Worm (Caenorhabditis elegans) whole organism, late embryonic: ENCODE data around the gene rpap-2.

Experiments used
- C08G9.2 ChIP-seq: sonication (generic microtip); optimal IDR thresholded peaks from 2 replicates; lab custom pipeline; 2016; ENCODE audit warnings: mild to moderate bottlenecking, missing genetic modification characterization, moderate library complexity, missing compliant biosample characterization
- F13H6.1 ChIP-seq: sonication (generic microtip); optimal IDR thresholded peaks from 2 replicates; lab custom pipeline; 2016; ENCODE audit warnings: missing genetic modification characterization, missing compliant biosample characterization
- K02D7.2 ChIP-seq: sonication (generic microtip); optimal IDR thresholded peaks from 2 replicates; lab custom pipeline; 2017; ENCODE audit warnings: mild to moderate bottlenecking, missing genetic modification characterization, missing compliant biosample characterization
- K09A11.1 ChIP-seq: sonication (generic microtip); optimal IDR thresholded peaks from 2 replicates; lab custom pipeline; 2017; ENCODE audit warnings: antibody characterized with exemption, mild to moderate bottlenecking, missing genetic modification characterization, missing compliant biosample characterization; ENCODE audit not compliant: insufficient read depth
- ama-1 ChIP-seq: fragments of 150-350 bp; optimal IDR thresholded peaks from 2 replicates; lab custom pipeline; 2014
- ceh-14 ChIP-seq: sonication (generic microtip); optimal IDR thresholded peaks from 2 replicates; lab custom pipeline; 2016; ENCODE audit warnings: missing genotype, missing genetic modification characterization, missing compliant biosample characterization
- ceh-18 ChIP-seq: sonication (generic microtip); optimal IDR thresholded peaks from 2 replicates; lab custom pipeline; 2016; ENCODE audit warnings: missing genetic modification characterization, missing compliant biosample characterization
- ceh-19 ChIP-seq: fragments of 200-800 bp; sonication (Bioruptor generic); optimal IDR thresholded peaks from 2 replicates; lab custom pipeline; 2018; ENCODE audit warnings: mild to moderate bottlenecking, missing genetic modification characterization, missing compliant biosample characterization
- ceh-22 ChIP-seq: sonication (generic microtip); optimal IDR thresholded peaks from 2 replicates; lab custom pipeline; 2017; ENCODE audit warnings: missing biosample characterization, missing genetic modification characterization
- ceh-31 ChIP-seq: sonication (generic microtip); optimal IDR thresholded peaks from 2 replicates; lab custom pipeline; 2016; ENCODE audit warnings: missing genetic modification characterization, missing compliant biosample characterization
- ceh-34 ChIP-seq: sonication (generic microtip); optimal IDR thresholded peaks from 2 replicates; lab custom pipeline; 2016; ENCODE audit warnings: mild to moderate bottlenecking, missing genetic modification characterization, missing compliant biosample characterization
- ceh-48 ChIP-seq: sonication (generic microtip); optimal IDR thresholded peaks from 2 replicates; lab custom pipeline; 2016; ENCODE audit warnings: missing genetic modification characterization, inconsistent platforms, missing compliant biosample characterization
- ceh-6 ChIP-seq: fragments of 200-800 bp; sonication (Bioruptor generic); optimal IDR thresholded peaks from 2 replicates; lab custom pipeline; 2018; ENCODE audit warnings: mild to moderate bottlenecking, missing genetic modification characterization, missing compliant biosample characterization
- ceh-9 ChIP-seq: sonication (generic microtip); optimal IDR thresholded peaks from 2 replicates; lab custom pipeline; 2016; ENCODE audit warnings: mild to moderate bottlenecking, missing genetic modification characterization, inconsistent platforms, missing compliant biosample characterization
- che-1 ChIP-seq: sonication (generic microtip); optimal IDR thresholded peaks from 2 replicates; lab custom pipeline; 2016; ENCODE audit warnings: mild to moderate bottlenecking, missing genetic modification characterization, missing compliant biosample characterization
- dmd-4 ChIP-seq: sonication (generic microtip); optimal IDR thresholded peaks from 2 replicates; lab custom pipeline; 2016; ENCODE audit warnings: borderline replicate concordance, missing genetic modification characterization, missing compliant biosample characterization
- elt-2 ChIP-seq: sonication (generic microtip); optimal IDR thresholded peaks from 2 replicates; lab custom pipeline; 2016; ENCODE audit warnings: missing genetic modification reagents, missing genetic modification characterization, missing compliant biosample characterization
- elt-4 ChIP-seq: sonication (generic microtip); optimal IDR thresholded peaks from 2 replicates; lab custom pipeline; 2016; ENCODE audit warnings: missing genetic modification characterization, missing compliant biosample characterization
- ets-4 ChIP-seq: sonication (generic microtip); optimal IDR thresholded peaks from 2 replicates; lab custom pipeline; 2016; ENCODE audit warnings: missing genetic modification characterization, missing compliant biosample characterization
- fax-1 ChIP-seq: sonication (generic microtip); optimal IDR thresholded peaks from 2 replicates; lab custom pipeline; 2016; ENCODE audit warnings: missing genotype, missing genetic modification characterization, missing compliant biosample characterization
- fkh-10 ChIP-seq: fragments of 150-350 bp; optimal IDR thresholded peaks from 2 replicates; lab custom pipeline; 2014; ENCODE audit warnings: missing biosample characterization, missing genetic modification reagents, missing genetic modification characterization
- gmeb-2 ChIP-seq: sonication (generic microtip); optimal IDR thresholded peaks from 2 replicates; lab custom pipeline; 2016; ENCODE audit warnings: missing genetic modification characterization, inconsistent platforms, missing compliant biosample characterization
- hlh-13 ChIP-seq: fragments of 200-800 bp; sonication (Bioruptor generic); optimal IDR thresholded peaks from 2 replicates; lab custom pipeline; 2018; ENCODE audit warnings: mild to moderate bottlenecking, missing genetic modification characterization, missing compliant biosample characterization
- hlh-15 ChIP-seq: sonication (generic microtip); optimal IDR thresholded peaks from 2 replicates; lab custom pipeline; 2016; ENCODE audit warnings: missing genetic modification characterization, missing compliant biosample characterization
- hlh-30 ChIP-seq: sonication (generic microtip); optimal IDR thresholded peaks from 2 replicates; lab custom pipeline; 2017; ENCODE audit warnings: antibody characterized with exemption, missing genetic modification characterization, missing compliant biosample characterization; ENCODE audit not compliant: insufficient read depth
- hlh-8 ChIP-seq: sonication (generic microtip); optimal IDR thresholded peaks from 2 replicates; lab custom pipeline; 2016; ENCODE audit warnings: missing genotype, missing genetic modification characterization, missing compliant biosample characterization
- lin-11 ChIP-seq: fragments of 200-800 bp; sonication (Bioruptor generic); optimal IDR thresholded peaks from 2 replicates; lab custom pipeline; 2018; ENCODE audit warnings: mild to moderate bottlenecking, missing genetic modification characterization, missing compliant biosample characterization
- mec-3 ChIP-seq: sonication (generic microtip); optimal IDR thresholded peaks from 2 replicates; lab custom pipeline; 2016; ENCODE audit warnings: borderline replicate concordance, missing genetic modification characterization, missing compliant biosample characterization
- nhr-11 ChIP-seq: fragments of 150-350 bp; optimal IDR thresholded peaks from 2 replicates; lab custom pipeline; 2014; ENCODE audit warnings: missing biosample characterization, missing genetic modification characterization
- nhr-232 ChIP-seq: sonication (generic microtip); optimal IDR thresholded peaks from 2 replicates; lab custom pipeline; 2016; ENCODE audit warnings: missing genetic modification characterization, missing compliant biosample characterization
- pat-9 ChIP-seq: fragments of 200-800 bp; sonication (Bioruptor generic); optimal IDR thresholded peaks from 2 replicates; lab custom pipeline; 2018; ENCODE audit warnings: mild to moderate bottlenecking, missing genetic modification characterization, moderate library complexity, missing compliant biosample characterization
- pax-1 ChIP-seq: fragments of 150-350 bp; optimal IDR thresholded peaks from 2 replicates; lab custom pipeline; 2014; ENCODE audit warnings: missing biosample characterization, missing genetic modification characterization
- pha-2 ChIP-seq: sonication (generic microtip); optimal IDR thresholded peaks from 2 replicates; lab custom pipeline; 2017; ENCODE audit warnings: mild to moderate bottlenecking, missing genetic modification characterization, missing compliant biosample characterization
- pha-4 ChIP-seq: fragments of 150-350 bp; optimal IDR thresholded peaks from 2 replicates; lab custom pipeline; 2018; ENCODE audit warnings: missing biosample characterization, missing genetic modification reagents, missing genetic modification characterization
- pros-1 ChIP-seq: fragments of 150-350 bp; optimal IDR thresholded peaks from 2 replicates; lab custom pipeline; 2014; ENCODE audit warnings: missing biosample characterization, missing genetic modification reagents, missing genetic modification characterization
- ref-2 ChIP-seq: sonication (generic microtip); optimal IDR thresholded peaks from 2 replicates; lab custom pipeline; 2016; ENCODE audit warnings: missing genetic modification characterization, missing compliant biosample characterization
- rnt-1 ChIP-seq: sonication (generic microtip); optimal IDR thresholded peaks from 2 replicates; lab custom pipeline; 2016; ENCODE audit warnings: missing genetic modification characterization, missing compliant biosample characterization
- sdc-2 ChIP-seq: sonication (generic microtip); optimal IDR thresholded peaks from 2 replicates; lab custom pipeline; 2016; ENCODE audit warnings: missing genotype, missing genetic modification characterization, missing compliant biosample characterization
- tbx-2 ChIP-seq: sonication (generic microtip); optimal IDR thresholded peaks from 2 replicates; lab custom pipeline; 2016; ENCODE audit warnings: missing genetic modification characterization, missing compliant biosample characterization
- unc-3 ChIP-seq, 2 experiments: fragments of 200-800 bp in 1 of 2; sonication (Bioruptor generic) in 1 of 2; sonication (generic microtip) in 1 of 2; conservative IDR thresholded peaks in 1 of 2; optimal IDR thresholded peaks in 1 of 2; 2 replicates each; pipeline versions ENCODE4 v1.3.6 to Lab custom; 2016 to 2022; ENCODE audit warnings: missing compliant biosample characterization in 2 of 2, missing genetic modification characterization in 2 of 2, missing genetic modification reagents in 1 of 2
- unc-86 ChIP-seq: sonication (generic microtip); optimal IDR thresholded peaks from 2 replicates; lab custom pipeline; 2016; ENCODE audit warnings: missing genetic modification characterization, missing compliant biosample characterization
- zip-5 ChIP-seq: sonication (generic microtip); optimal IDR thresholded peaks from 2 replicates; lab custom pipeline; 2016; ENCODE audit warnings: missing genetic modification characterization, missing compliant biosample characterization
- ztf-16 ChIP-seq: sonication (generic microtip); optimal IDR thresholded peaks from 2 replicates; lab custom pipeline; 2017; ENCODE audit warnings: missing genetic modification characterization, missing compliant biosample characterization

Gene rpap-2

DNA sequence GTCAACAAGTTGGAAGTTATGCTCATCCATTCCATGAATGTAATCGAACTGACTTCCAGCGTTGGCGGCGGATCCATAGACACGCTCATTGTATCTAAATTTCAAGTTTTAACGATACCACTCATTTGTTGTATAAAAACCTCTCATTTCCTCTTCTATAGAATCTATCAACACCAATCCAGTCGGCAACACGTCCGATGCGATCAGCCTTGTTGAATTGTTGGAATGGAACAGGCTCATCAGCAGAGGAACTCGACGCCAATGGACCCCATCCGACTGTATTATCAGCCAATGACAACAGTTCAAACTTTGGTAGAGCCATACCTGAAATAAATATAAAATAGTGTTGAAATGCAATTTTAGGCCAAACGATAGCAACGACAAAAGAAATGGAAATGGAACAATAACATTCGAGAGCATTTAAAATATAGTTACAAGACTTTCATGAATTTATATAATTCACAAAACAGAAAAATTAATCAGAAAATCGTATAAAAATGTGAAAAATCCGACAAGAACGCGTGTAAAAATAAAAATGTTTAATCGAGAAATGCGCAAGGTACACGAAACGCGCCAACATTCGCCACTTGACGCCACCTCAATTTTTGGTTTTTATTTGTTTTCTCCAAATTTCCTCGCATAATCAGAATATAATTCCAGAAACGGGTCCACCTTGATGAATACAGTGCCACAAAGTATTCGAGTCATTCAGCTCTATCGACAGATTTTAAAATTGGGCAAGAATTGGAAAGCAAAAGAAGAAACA lies 3.7 kb downstream of the rpap-2 start, which contains the start of the genes eif-3.D and R08D7.4 (continued):
- TF ChIP-seq mec-3, result no peak
- TF ChIP-seq ceh-18 (tag; lab: Kevin White, UChicago), result peak; percentile 19
- TF ChIP-seq dmd-4, result no peak
- TF ChIP-seq hlh-8 (tag; lab: Kevin White, UChicago), result no peak
- no peak for TF ChIP-seq ceh-48 (tag; lab: Kevin White, UChicago)
- TF ChIP-seq hlh-30 (tag; lab: Kevin White, UChicago), result no peak
- TF ChIP-seq ceh-19 (GFP tag; lab: Kevin White, UChicago), result peak; percentile 14
- TF ChIP-seq tbx-2 (tag; lab: Kevin White, UChicago), result peak; percentile 54
- TF ChIP-seq ets-4 (tag; lab: Kevin White, UChicago), result peak; percentile 29
- TF ChIP-seq elt-4 (tag; lab: Kevin White, UChicago), result no peak
- TF ChIP-seq pha-2 (tag; lab: Kevin White, UChicago), result no peak
- no peak for TF ChIP-seq pha-4 (tag; lab: Kevin White, UChicago)
- TF ChIP-seq zip-5 (tag; lab: Kevin White, UChicago), result no peak
- peak; percentile 58 for TF ChIP-seq ceh-14
- peak; percentile 42 for TF ChIP-seq gmeb-2 (tag; lab: Kevin White, UChicago)
- no peak for TF ChIP-seq rnt-1
- no peak for TF ChIP-seq pax-1 (tag; lab: Kevin White, UChicago)
- TF ChIP-seq lin-11 (tag; lab: Kevin White, UChicago), result peak; percentile 49
- TF ChIP-seq ama-1 (lab: Kevin White, UChicago), result no peak
- no peak for TF ChIP-seq nhr-11 (tag; lab: Kevin White, UChicago)
- no peak for TF ChIP-seq sdc-2
- no peak for TF ChIP-seq ref-2 (tag; lab: Kevin White, UChicago)
- TF ChIP-seq ceh-34 (tag; lab: Kevin White, UChicago), result peak; percentile 45
- TF ChIP-seq K02D7.2, result no peak
- TF ChIP-seq F13H6.1, result peak; percentile 35
- peak; percentile 46 for TF ChIP-seq ceh-31 (tag; lab: Kevin White, UChicago)
- TF ChIP-seq che-1, result peak; percentile 34
- TF ChIP-seq unc-86 (tag; lab: Kevin White, UChicago), result no peak
- TF ChIP-seq ztf-16 (tag; lab: Kevin White, UChicago), result no peak
- TF ChIP-seq ceh-22 (tag; lab: Kevin White, UChicago), result no peak
- no peak for TF ChIP-seq K09A11.1 (tag; lab: Kevin White, UChicago)
- TF ChIP-seq C08G9.2 (tag; lab: Kevin White, UChicago), result no peak
- TF ChIP-seq fkh-10 (GFP tag; lab: Kevin White, UChicago), result no peak
- no peak for TF ChIP-seq ceh-9
- TF ChIP-seq pat-9 (tag; lab: Kevin White, UChicago), result peak; percentile 26
- TF ChIP-seq elt-2 (tag; lab: Kevin White, UChicago), result no peak
- TF ChIP-seq pros-1 (tag; lab: Kevin White, UChicago), result no peak
- TF ChIP-seq unc-3 (GFP tag; conservative IDR thresholded peaks at IDR 0.05; lab: Robert Waterston, UW), result no peak
- TF ChIP-seq unc-3 (tag; optimal IDR thresholded peaks at IDR 0.05; lab: Kevin White, UChicago), result peak; percentile 3
- peak; percentile 57 for TF ChIP-seq hlh-15 (tag; lab: Kevin White, UChicago)
- TF ChIP-seq, all 69 proteins: peak for 24

DNA sequence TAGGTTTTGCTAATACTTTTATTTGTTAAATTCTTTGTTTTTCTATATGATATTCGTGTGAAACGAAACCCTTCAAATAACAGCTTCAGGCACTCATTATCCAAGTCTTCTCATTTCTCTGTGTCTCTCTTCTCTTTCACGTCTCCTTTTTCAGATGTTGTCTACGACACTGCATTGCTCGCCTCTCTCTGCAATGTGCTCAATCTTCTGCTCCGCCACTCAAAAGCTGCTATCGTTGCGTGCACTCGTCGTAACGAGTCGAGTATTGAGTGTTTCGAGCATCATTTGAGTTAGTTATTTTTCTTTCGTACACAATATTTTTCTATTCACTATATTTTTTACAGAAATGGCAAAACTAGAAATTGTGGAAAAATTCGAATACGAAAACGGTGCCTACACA lies 5.4 kb downstream of the rpap-2 start:
- TF ChIP-seq dmd-4 (no peak), ceh-6 (no peak), ceh-19 (GFP tag; lab: Kevin White, UChicago) (no peak), hlh-13 (GFP tag; lab: Kevin White, UChicago) (no peak), fax-1 (tag; lab: Kevin White, UChicago) (no peak), nhr-232 (tag; lab: Kevin White, UChicago) (no peak)
- TF ChIP-seq, all 69 proteins: peak for 0
